Fruit fly (Drosophila melanogaster) whole organism, embryonic: Measurements from ENCODE around the gene CG8051.

Experiments used
- Atf-2 ChIP-seq: fragments of 200-800 bp; sonication (Bioruptor generic); optimal IDR thresholded peaks from 2 replicates; lab custom pipeline; 2016; ENCODE audit warnings: missing biosample characterization, missing genetic modification characterization
- B-H1 ChIP-seq: fragments of 200-800 bp; sonication (Bioruptor generic); IDR thresholded peaks from 3 replicates; pipeline ENCODE4 v1.3.6; 2022; ENCODE audit warnings: missing biosample characterization, missing genetic modification characterization
- Bgb ChIP-seq: fragments of 200-800 bp; sonication (Bioruptor generic); IDR thresholded peaks from 2 replicates; pipeline ENCODE4 v1.3.6; 2022; ENCODE audit warnings: missing biosample characterization, missing genetic modification characterization; ENCODE audit not compliant: partially characterized antibody
- BtbVII ChIP-seq: fragments of 200-800 bp; sonication (Bioruptor generic); optimal IDR thresholded peaks from 3 replicates; lab custom pipeline; 2017; ENCODE audit warnings: missing biosample characterization, mild to moderate bottlenecking, missing genetic modification characterization
- CG10565 ChIP-seq: fragments of 200-800 bp; sonication (Bioruptor generic); optimal IDR thresholded peaks from 3 replicates; lab custom pipeline; 2016; ENCODE audit warnings: missing biosample characterization, mild to moderate bottlenecking, missing genetic modification characterization
- CG12155 ChIP-seq: fragments of 200-800 bp; sonication (Bioruptor generic); optimal IDR thresholded peaks from 3 replicates; lab custom pipeline; 2016; ENCODE audit warnings: missing biosample characterization, missing genetic modification characterization
- CG15073 ChIP-seq: fragments of 200-800 bp; sonication (Bioruptor generic); optimal IDR thresholded peaks from 2 replicates; lab custom pipeline; 2016; ENCODE audit warnings: missing biosample characterization, missing genetic modification characterization
- CG1602 ChIP-seq: fragments of 200-800 bp; sonication (Bioruptor generic); optimal IDR thresholded peaks from 3 replicates; lab custom pipeline; 2016; ENCODE audit warnings: missing biosample characterization, missing genetic modification characterization
- CG1603 ChIP-seq: fragments of 200-800 bp; sonication (Bioruptor generic); optimal IDR thresholded peaks from 2 replicates; lab custom pipeline; 2019; ENCODE audit warnings: missing biosample characterization, mild to moderate bottlenecking, missing genetic modification characterization, moderate library complexity
- CG16863 ChIP-seq: fragments of 200-800 bp; sonication (Bioruptor generic); optimal IDR thresholded peaks from 3 replicates; lab custom pipeline; 2016; ENCODE audit warnings: missing biosample characterization, missing genetic modification characterization
- CG33213 ChIP-seq: fragments of 200-800 bp; sonication (Bioruptor generic); optimal IDR thresholded peaks from 3 replicates; lab custom pipeline; 2016; ENCODE audit warnings: missing biosample characterization, missing genetic modification characterization
- CG3407 ChIP-seq: fragments of 200-800 bp; sonication (Bioruptor generic); optimal IDR thresholded peaks from 2 replicates; lab custom pipeline; 2018; ENCODE audit warnings: missing biosample characterization, mild to moderate bottlenecking, missing genetic modification characterization
- CG3726 ChIP-seq: fragments of 200-800 bp; sonication (Bioruptor generic); IDR thresholded peaks from 3 replicates; pipeline ENCODE4, ENCODE4 v1.3.6; 2022; ENCODE audit warnings: missing biosample characterization, missing genetic modification characterization
- CG4820 ChIP-seq: fragments of 200-800 bp; sonication (Bioruptor generic); optimal IDR thresholded peaks from 3 replicates; lab custom pipeline; 2016; ENCODE audit warnings: missing biosample characterization, missing genetic modification characterization
- CG5245 ChIP-seq: fragments of 200-800 bp; sonication (Bioruptor generic); optimal IDR thresholded peaks from 3 replicates; lab custom pipeline; 2016; ENCODE audit warnings: missing biosample characterization, missing genetic modification characterization
- CG7372 ChIP-seq: fragments of 200-800 bp; sonication (Bioruptor generic); IDR thresholded peaks from 2 replicates; pipeline ENCODE4 v1.3.6; 2022; ENCODE audit warnings: missing biosample characterization, missing genetic modification characterization
- CrebB ChIP-seq: fragments of 200-800 bp; sonication (Bioruptor generic); optimal IDR thresholded peaks from 3 replicates; lab custom pipeline; 2018; ENCODE audit warnings: missing biosample characterization, mild to moderate bottlenecking, missing genetic modification characterization
- Dek ChIP-seq: fragments of 200-800 bp; sonication (Bioruptor generic); optimal IDR thresholded peaks from 3 replicates; lab custom pipeline; 2019; ENCODE audit warnings: missing biosample characterization, mild to moderate bottlenecking, missing genetic modification characterization, moderate library complexity
- Dp ChIP-seq: fragments of 200-800 bp; sonication (Bioruptor generic); optimal IDR thresholded peaks from 2 replicates; lab custom pipeline; 2018; ENCODE audit warnings: missing biosample characterization, mild to moderate bottlenecking, missing genetic modification characterization, moderate library complexity
- Fer3 ChIP-seq: fragments of 200-800 bp; sonication (Bioruptor generic); optimal IDR thresholded peaks from 2 replicates; lab custom pipeline; 2018; ENCODE audit warnings: missing biosample characterization, mild to moderate bottlenecking, missing genetic modification characterization, moderate library complexity
- H2.0 ChIP-seq: fragments of 200-800 bp; sonication (Bioruptor generic); IDR thresholded peaks from 2 replicates; pipeline ENCODE4 v1.3.6; 2022; ENCODE audit warnings: missing biosample characterization, missing genetic modification characterization
- NC2β ChIP-seq: fragments of 200-800 bp; sonication (Bioruptor generic); optimal IDR thresholded peaks from 2 replicates; lab custom pipeline; 2016; ENCODE audit warnings: missing biosample characterization, missing genetic modification characterization
- Poxn ChIP-seq: fragments of 200-800 bp; sonication (Bioruptor generic); IDR thresholded peaks from 2 replicates; pipeline ENCODE4 v1.3.6; 2022; ENCODE audit warnings: missing biosample characterization, missing genetic modification characterization
- Sox102F ChIP-seq: fragments of 200-800 bp; sonication (Bioruptor generic); optimal IDR thresholded peaks from 2 replicates; lab custom pipeline; 2018; ENCODE audit warnings: missing biosample characterization, mild to moderate bottlenecking, missing genetic modification characterization, moderate library complexity
- Ssrp ChIP-seq: fragments of 200-800 bp; sonication (Bioruptor generic); optimal IDR thresholded peaks from 2 replicates; lab custom pipeline; 2018; ENCODE audit warnings: missing biosample characterization, mild to moderate bottlenecking, missing genetic modification characterization, moderate library complexity
- ac ChIP-seq: fragments of 200-800 bp; sonication (Bioruptor generic); optimal IDR thresholded peaks from 3 replicates; lab custom pipeline; 2017; ENCODE audit warnings: missing biosample characterization, mild to moderate bottlenecking, missing genetic modification characterization
- az2 ChIP-seq: fragments of 200-800 bp; sonication (Bioruptor generic); optimal IDR thresholded peaks from 3 replicates; lab custom pipeline; 2016; ENCODE audit warnings: missing biosample characterization, missing genetic modification characterization
- bbx ChIP-seq: fragments of 200-800 bp; sonication (Bioruptor generic); IDR thresholded peaks from 2 replicates; pipeline ENCODE4 v1.3.6; 2022; ENCODE audit warnings: missing biosample characterization, missing genetic modification characterization; ENCODE audit not compliant: partially characterized antibody
- cas ChIP-seq: fragments of 200-800 bp; sonication (Bioruptor generic); IDR thresholded peaks from 2 replicates; pipeline ENCODE4 v1.3.6; 2022; ENCODE audit warnings: missing biosample characterization, missing genetic modification characterization
- cg ChIP-seq: fragments of 200-800 bp; sonication (Bioruptor generic); optimal IDR thresholded peaks from 3 replicates; lab custom pipeline; 2019; ENCODE audit warnings: missing biosample characterization, mild to moderate bottlenecking, missing genetic modification characterization, moderate library complexity
- chinmo ChIP-seq: fragments of 200-800 bp; sonication (Bioruptor generic); IDR thresholded peaks from 4 replicates; pipeline ENCODE4 v1.3.6; 2022; ENCODE audit warnings: missing biosample characterization, missing genetic modification characterization; ENCODE audit not compliant: partially characterized antibody
- corto ChIP-seq: fragments of 200-800 bp; sonication (Bioruptor generic); optimal IDR thresholded peaks from 2 replicates; lab custom pipeline; 2016; ENCODE audit warnings: missing biosample characterization, mild to moderate bottlenecking, missing genetic modification characterization, moderate library complexity
- dm ChIP-seq: fragments of 200-800 bp; sonication (Bioruptor generic); optimal IDR thresholded peaks from 3 replicates; lab custom pipeline; 2016; ENCODE audit warnings: missing biosample characterization, missing genetic modification characterization
- gfzf ChIP-seq: fragments of 200-800 bp; sonication (Bioruptor generic); optimal IDR thresholded peaks from 2 replicates; lab custom pipeline; 2016; ENCODE audit warnings: missing biosample characterization, mild to moderate bottlenecking, missing genetic modification characterization, moderate library complexity
- lilli ChIP-seq: fragments of 200-800 bp; sonication (Bioruptor generic); optimal IDR thresholded peaks from 3 replicates; lab custom pipeline; 2016; ENCODE audit warnings: missing biosample characterization, missing genetic modification characterization
- nerfin-2 ChIP-seq: fragments of 200-800 bp; sonication (Bioruptor generic); IDR thresholded peaks from 2 replicates; pipeline ENCODE4 v1.3.6; 2022; ENCODE audit warnings: missing biosample characterization, missing genetic modification characterization; ENCODE audit not compliant: partially characterized antibody
- pfk ChIP-seq: fragments of 200-800 bp; sonication (Bioruptor generic); optimal IDR thresholded peaks from 2 replicates; lab custom pipeline; 2018; ENCODE audit warnings: missing biosample characterization, mild to moderate bottlenecking, missing genetic modification characterization, moderate library complexity
- pita ChIP-seq: fragments of 200-800 bp; sonication (Bioruptor generic); optimal IDR thresholded peaks from 2 replicates; lab custom pipeline; 2017; ENCODE audit warnings: missing biosample characterization, mild to moderate bottlenecking, missing genetic modification characterization
- ranshi ChIP-seq: fragments of 200-800 bp; sonication (Bioruptor generic); IDR thresholded peaks from 2 replicates; pipeline ENCODE4 v1.3.6; 2022; ENCODE audit warnings: missing biosample characterization, missing genetic modification characterization
- rib ChIP-seq: fragments of 200-800 bp; sonication (Bioruptor generic); IDR thresholded peaks from 2 replicates; pipeline ENCODE4 v1.3.6; 2022; ENCODE audit warnings: missing biosample characterization, missing genetic modification characterization
- run ChIP-seq: fragments of 200-800 bp; sonication (Bioruptor generic); optimal IDR thresholded peaks from 3 replicates; lab custom pipeline; 2018; ENCODE audit warnings: missing biosample characterization, mild to moderate bottlenecking, missing genetic modification characterization
- sens ChIP-seq: fragments of 200-800 bp; sonication (Bioruptor generic); peaks from one replicate; lab custom pipeline; 2016; ENCODE audit warnings: missing biosample characterization, missing genetic modification characterization
- sens-2 ChIP-seq: fragments of 200-800 bp; sonication (Bioruptor generic); IDR thresholded peaks from 2 replicates; pipeline ENCODE4 v1.3.6; 2022; ENCODE audit warnings: missing biosample characterization, missing genetic modification characterization
- slp2 ChIP-seq: fragments of 200-800 bp; sonication (Bioruptor generic); optimal IDR thresholded peaks from 2 replicates; lab custom pipeline; 2016; ENCODE audit warnings: missing biosample characterization, missing genetic modification characterization
- so ChIP-seq: fragments of 200-800 bp; sonication (Bioruptor generic); IDR thresholded peaks from 3 replicates; pipeline ENCODE4 v1.3.6; 2022; ENCODE audit warnings: missing biosample characterization, missing genetic modification characterization
- tgo ChIP-seq: fragments of 200-800 bp; sonication (Bioruptor generic); IDR thresholded peaks from 3 replicates; pipeline ENCODE4 v1.3.6; 2022; ENCODE audit warnings: missing biosample characterization, missing genetic modification characterization
- trem ChIP-seq: fragments of 200-800 bp; optimal IDR thresholded peaks from 3 replicates; lab custom pipeline; 2019; ENCODE audit warnings: missing biosample characterization, mild to moderate bottlenecking, missing genetic modification characterization, moderate library complexity
- vnd ChIP-seq: fragments of 200-800 bp; sonication (Bioruptor generic); IDR thresholded peaks from 3 replicates; pipeline ENCODE4 v1.3.6; 2022; ENCODE audit warnings: missing biosample characterization, missing genetic modification characterization; ENCODE audit not compliant: partially characterized antibody
- zen2 ChIP-seq: fragments of 200-800 bp; sonication (Bioruptor generic); IDR thresholded peaks from 3 replicates; pipeline ENCODE4 v1.3.6; 2022; ENCODE audit warnings: missing biosample characterization, missing genetic modification characterization; ENCODE audit not compliant: partially characterized antibody

The CG8051 gene

DNA sequence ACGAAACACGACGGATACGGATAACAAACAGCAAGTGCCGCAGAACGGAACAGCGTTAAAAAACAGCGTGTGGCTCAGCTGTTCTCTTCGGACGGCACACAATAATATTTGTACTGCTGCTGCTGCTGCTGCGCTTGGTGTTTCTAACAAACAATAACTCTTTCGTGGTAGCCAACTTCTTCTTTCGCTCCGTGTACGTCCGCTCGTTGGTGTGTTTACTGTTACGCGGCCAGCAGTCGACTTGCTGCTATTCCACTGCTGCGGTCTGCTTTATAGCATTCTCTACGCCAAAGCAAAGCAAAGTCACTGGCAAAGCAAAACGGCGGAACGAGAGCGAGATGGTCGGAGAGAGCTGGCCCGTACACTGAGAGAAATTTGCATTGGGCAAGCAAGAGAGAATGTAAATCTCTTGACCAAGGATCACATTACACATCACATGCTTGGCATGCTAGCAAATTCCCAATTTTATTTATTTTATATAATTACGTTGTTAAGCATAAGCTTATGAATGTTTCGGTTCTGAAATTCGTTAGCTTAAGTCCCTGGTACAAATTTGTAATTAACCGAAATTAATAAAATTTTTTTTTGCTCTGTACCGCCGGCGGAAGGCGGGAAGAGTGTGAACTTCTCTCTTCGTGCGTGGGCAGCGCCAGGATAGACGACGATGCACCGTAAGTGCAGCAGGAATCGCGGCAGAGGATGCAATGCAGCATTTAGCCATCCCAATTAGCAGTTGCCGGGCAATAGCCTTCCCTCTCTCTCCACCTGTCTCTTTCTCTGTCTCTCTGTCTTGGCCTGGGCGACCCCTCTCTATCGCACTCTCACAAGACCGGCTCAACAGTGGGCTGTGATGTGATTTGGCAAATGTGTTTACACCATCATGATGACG lies 14.3 kb upstream of the CG8051 start, which contains the start of gene out (continued):
- TF ChIP-seq NC2β (GFP tag; lab: Kevin White, UChicago) = peak; percentile 85
- peak; percentile 91 for TF ChIP-seq Fer3 (tag; lab: Kevin White, UChicago)
- peak; percentile 93 for TF ChIP-seq CG7372 (GFP tag; lab: Robert Waterston, UW)
- TF ChIP-seq so (GFP tag; lab: Robert Waterston, UW) = peak; percentile 96
- TF ChIP-seq dm (GFP tag; lab: Kevin White, UChicago) = peak; percentile 67
- TF ChIP-seq CG1603 = peak; percentile 86
- peak; percentile 93 for TF ChIP-seq CG4820 (GFP tag; lab: Kevin White, UChicago)
- TF ChIP-seq tgo (GFP tag; lab: Robert Waterston, UW) = peak; percentile 93
- peak; percentile 89 for TF ChIP-seq CG12155 (GFP tag; lab: Kevin White, UChicago)
- peak; percentile 66 for TF ChIP-seq CG15073 (GFP tag; lab: Kevin White, UChicago)
- TF ChIP-seq nerfin-2 (GFP tag; lab: Robert Waterston, UW) = no peak
- TF ChIP-seq BtbVII (GFP tag; lab: Kevin White, UChicago) = peak; percentile 91
- TF ChIP-seq sens = peak; percentile 97
- TF ChIP-seq chinmo (GFP tag; lab: Robert Waterston, UW) = peak; percentile 89; the same call in 3 of the 4 replicates
- peak; percentile 89 for TF ChIP-seq CG5245
- peak; percentile 86 for TF ChIP-seq CrebB (tag; lab: Kevin White, UChicago)
- peak; percentile 83 for TF ChIP-seq run
- peak; percentile 67 for TF ChIP-seq Poxn (GFP tag; lab: Robert Waterston, UW)
- TF ChIP-seq sens-2 = peak; percentile 88
- TF ChIP-seq B-H1 (GFP tag; lab: Robert Waterston, UW) = peak; percentile 91
- peak; percentile 80 for TF ChIP-seq Atf-2 (GFP tag; lab: Kevin White, UChicago)
- peak; percentile 94 for TF ChIP-seq lilli
- peak; percentile 84 for TF ChIP-seq corto (GFP tag; lab: Kevin White, UChicago)
- TF ChIP-seq vnd (GFP tag; lab: Robert Waterston, UW) = no peak
- peak; percentile 87 for TF ChIP-seq slp2 (GFP tag; lab: Kevin White, UChicago)
- TF ChIP-seq Sox102F (GFP tag; lab: Kevin White, UChicago) = peak; percentile 93
- TF ChIP-seq Ssrp (tag; lab: Kevin White, UChicago) = peak; percentile 93
- peak; percentile 88 for TF ChIP-seq rib (GFP tag; lab: Robert Waterston, UW)
- TF ChIP-seq ac = peak; percentile 88
- no peak for TF ChIP-seq pfk (GFP tag; lab: Kevin White, UChicago)
- no peak for TF ChIP-seq zen2 (GFP tag; lab: Robert Waterston, UW)
- TF ChIP-seq gfzf (GFP tag; lab: Kevin White, UChicago) = no peak
- peak; percentile 66 for TF ChIP-seq CG10565 (GFP tag; lab: Kevin White, UChicago)
- TF ChIP-seq CG16863 (GFP tag; lab: Kevin White, UChicago) = peak; percentile 78
- peak; percentile 14 for TF ChIP-seq Dp (GFP tag; lab: Kevin White, UChicago)
- peak; percentile 93 for TF ChIP-seq CG3726 (GFP tag; lab: Robert Waterston, UW)
- peak; percentile 91 for TF ChIP-seq Dek
- TF ChIP-seq pita = no peak
- TF ChIP-seq CG33213 (GFP tag; lab: Kevin White, UChicago) = peak; percentile 78
- peak; percentile 94 for TF ChIP-seq az2 (GFP tag; lab: Kevin White, UChicago)
- TF ChIP-seq trem (tag; lab: Kevin White, UChicago) = peak; percentile 87
- TF ChIP-seq ranshi = peak; percentile 92
- TF ChIP-seq cas (GFP tag; lab: Robert Waterston, UW) = peak; percentile 72
- TF ChIP-seq bbx (GFP tag; lab: Robert Waterston, UW) = peak; percentile 50
- peak; percentile 89 for TF ChIP-seq H2.0 (GFP tag; lab: Robert Waterston, UW)
- TF ChIP-seq CG1602 (GFP tag; lab: Kevin White, UChicago) = peak; percentile 95
- no peak for TF ChIP-seq cg (GFP tag; lab: Kevin White, UChicago)
- peak; percentile 89 for TF ChIP-seq CG3407
- TF ChIP-seq Bgb (GFP tag; lab: Robert Waterston, UW) = peak; percentile 42; the same call in 1 of the 2 replicates
